Fruit fly (Drosophila melanogaster): ENCODE results near the gene snk.

- no peak for TF ChIP-seq Clk (GFP tag; optimal IDR thresholded peaks at IDR 0.05)
- TF ChIP-seq Hr96 (GFP tag; optimal IDR thresholded peaks at IDR 0.05): no peak
- no peak for TF ChIP-seq CG11617 (GFP tag; optimal IDR thresholded peaks at IDR 0.05)
- no peak for TF ChIP-seq cnc (optimal IDR thresholded peaks at IDR 0.05)
- TF ChIP-seq cic (GFP tag; optimal IDR thresholded peaks at IDR 0.05): no peak
- TF ChIP-seq CG7045 (GFP tag; optimal IDR thresholded peaks at IDR 0.05): no peak
Observed at dm6 chr3R:13041750-13042149, 820 bp downstream of the snk start, which contains the start of gene CG11670.

All from whole organism, adult.